Fruit fly (Drosophila melanogaster) whole organism, adult: ENCODE data around the gene CG31681.

Source experiments
- CG11617 ChIP-seq: fragments of 200-800 bp; sonication (Bioruptor generic); optimal IDR thresholded peaks from 2 replicates; lab custom pipeline; 2017; ENCODE audit warnings: mild to moderate bottlenecking, missing biosample characterization, missing genetic modification reagents, missing genetic modification characterization
- CG12768 ChIP-seq: fragments of 200-800 bp; sonication (Bioruptor generic); optimal IDR thresholded peaks from 2 replicates; lab custom pipeline; 2017; ENCODE audit warnings: missing biosample characterization, missing genetic modification characterization, mild to moderate bottlenecking, moderate library complexity, missing genetic modification reagents
- CG14711 ChIP-seq: fragments of 200-800 bp; sonication (Bioruptor generic); optimal IDR thresholded peaks from 2 replicates; lab custom pipeline; 2018; ENCODE audit warnings: missing biosample characterization, mild to moderate bottlenecking, missing genetic modification characterization, moderate library complexity
- CG1620 ChIP-seq: fragments of 200-800 bp; sonication (Bioruptor generic); optimal IDR thresholded peaks from 2 replicates; lab custom pipeline; 2016; ENCODE audit warnings: missing biosample characterization, missing genetic modification characterization
- CG33017 ChIP-seq: fragments of 200-800 bp; sonication (Bioruptor generic); optimal IDR thresholded peaks from 2 replicates; lab custom pipeline; 2018; ENCODE audit warnings: missing biosample characterization, mild to moderate bottlenecking, missing genetic modification characterization, moderate library complexity
- CG5204 ChIP-seq: fragments of 200-800 bp; sonication (Bioruptor generic); optimal IDR thresholded peaks from 2 replicates; lab custom pipeline; 2016; ENCODE audit warnings: missing biosample characterization, missing genetic modification characterization
- CG7045 ChIP-seq: fragments of 200-800 bp; sonication (Bioruptor generic); optimal IDR thresholded peaks from 2 replicates; lab custom pipeline; 2017; ENCODE audit warnings: missing biosample characterization, mild to moderate bottlenecking, missing genetic modification characterization
- CG7101 ChIP-seq: fragments of 200-800 bp; sonication (Bioruptor generic); optimal IDR thresholded peaks from 2 replicates; lab custom pipeline; 2018; ENCODE audit warnings: missing biosample characterization, mild to moderate bottlenecking, missing genetic modification characterization, moderate library complexity
- Clk ChIP-seq: fragments of 200-800 bp; sonication (Bioruptor generic); optimal IDR thresholded peaks from 2 replicates; lab custom pipeline; 2017; ENCODE audit warnings: missing biosample characterization, missing genetic modification characterization
- Crg-1 ChIP-seq: fragments of 200-800 bp; sonication (Bioruptor generic); optimal IDR thresholded peaks from 2 replicates; lab custom pipeline; 2016; ENCODE audit warnings: missing biosample characterization, missing genetic modification characterization
- Hr96 ChIP-seq: fragments of 200-800 bp; sonication (Bioruptor generic); optimal IDR thresholded peaks from 2 replicates; lab custom pipeline; 2016; ENCODE audit warnings: missing biosample characterization, missing genetic modification characterization
- Mnt ChIP-seq: fragments of 200-800 bp; sonication (Bioruptor generic); optimal IDR thresholded peaks from 2 replicates; lab custom pipeline; 2016; ENCODE audit warnings: missing biosample characterization, mild to moderate bottlenecking, missing genetic modification characterization
- bab1 ChIP-seq: fragments of 200-800 bp; sonication (Bioruptor generic); optimal IDR thresholded peaks from 3 replicates; lab custom pipeline; 2019; ENCODE audit warnings: missing biosample characterization, mild to moderate bottlenecking, missing genetic modification characterization, moderate library complexity
- cic ChIP-seq: fragments of 200-800 bp; sonication (Bioruptor generic); optimal IDR thresholded peaks from 2 replicates; lab custom pipeline; 2017; ENCODE audit warnings: missing biosample characterization, mild to moderate bottlenecking, missing genetic modification characterization, moderate library complexity
- cnc ChIP-seq, 2 experiments: fragments of >200 bp; optimal IDR thresholded peaks; 2 replicates each; lab custom pipeline; 2017
- kay ChIP-seq: fragments of 200-800 bp; sonication (Bioruptor generic); peaks from one replicate; lab custom pipeline; 2016; ENCODE audit warnings: missing biosample characterization, missing genetic modification characterization, borderline replicate concordance
- ovo ChIP-seq: fragments of 200-800 bp; sonication (Bioruptor generic); optimal IDR thresholded peaks from 2 replicates; lab custom pipeline; 2016; ENCODE audit warnings: missing biosample characterization, missing genetic modification characterization
- pad ChIP-seq: fragments of 200-800 bp; sonication (Bioruptor generic); optimal IDR thresholded peaks from 3 replicates; lab custom pipeline; 2017; ENCODE audit warnings: missing biosample characterization, missing genetic modification characterization, mild to moderate bottlenecking, moderate library complexity, missing genetic modification reagents
- tj ChIP-seq: fragments of 200-800 bp; sonication (Bioruptor generic); optimal IDR thresholded peaks from 3 replicates; lab custom pipeline; 2017; ENCODE audit warnings: missing biosample characterization, mild to moderate bottlenecking, missing genetic modification characterization, moderate library complexity
- toe ChIP-seq: fragments of 200-800 bp; sonication (Bioruptor generic); optimal IDR thresholded peaks from 2 replicates; lab custom pipeline; 2016; ENCODE audit warnings: missing biosample characterization, missing genetic modification characterization

Gene CG31681

DNA sequence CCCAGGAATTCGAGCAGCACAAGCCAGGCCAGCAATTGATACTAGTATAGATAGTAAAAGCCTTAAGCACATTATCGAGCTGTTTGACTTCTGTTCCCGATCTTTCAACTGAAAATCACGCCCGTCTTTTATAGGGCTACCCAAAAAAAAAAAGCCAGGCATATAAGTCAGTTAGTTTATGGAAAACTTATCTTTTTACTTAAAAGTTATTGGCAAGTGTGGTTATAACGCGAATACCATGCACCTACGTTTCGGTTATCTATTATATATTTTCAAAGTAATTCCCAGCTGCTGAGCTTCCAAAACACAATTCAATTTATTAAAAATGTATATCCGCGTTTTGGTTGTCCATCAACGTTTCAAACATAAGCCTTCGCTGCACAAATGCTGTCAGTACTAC, at the start of gene CG31681:
TSS of gene CG31681 (minus strand) at position 101 of the 400 bp plus-strand sequence.
- no peak for TF ChIP-seq CG33017 (tag; lab: Kevin White, UChicago)
- no peak for TF ChIP-seq CG12768 (GFP tag; lab: Kevin White, UChicago)
- no peak for TF ChIP-seq kay
- TF ChIP-seq CG7101 (tag; lab: Kevin White, UChicago) = no peak
- no peak for TF ChIP-seq toe
- TF ChIP-seq bab1 (GFP tag; lab: Kevin White, UChicago) = no peak
- TF ChIP-seq ovo (GFP tag; lab: Kevin White, UChicago) = no peak

DNA sequence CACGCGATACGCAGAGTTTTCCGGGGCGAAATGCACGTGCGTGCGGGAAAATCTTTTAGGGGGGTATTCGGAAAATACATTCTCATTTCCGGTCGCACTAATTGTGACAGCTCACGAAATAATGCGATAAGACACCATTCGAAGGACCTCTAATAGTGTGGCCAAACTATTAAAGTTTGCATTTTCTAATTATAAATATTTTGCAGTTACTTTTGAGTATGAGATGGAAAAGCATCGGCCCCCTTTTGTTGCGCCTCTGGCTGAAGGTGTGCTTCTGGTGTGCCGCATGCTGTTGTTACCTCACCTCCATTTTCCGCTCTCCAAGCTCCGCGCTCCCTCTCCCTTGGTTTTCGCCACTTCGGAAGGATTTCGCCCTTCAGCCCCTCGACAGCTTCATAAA, 27.5 kb upstream of the CG31681 start:
- TF ChIP-seq kay (no peak), tj (GFP tag; lab: Kevin White, UChicago) (no peak), CG7101 (tag; lab: Kevin White, UChicago) (no peak), cnc (optimal IDR thresholded peaks at IDR 0.05; lab: Kevin White, UChicago) (no peak), Crg-1 (no peak), CG5204 (GFP tag; lab: Kevin White, UChicago) (no peak), ovo (GFP tag; lab: Kevin White, UChicago) (no peak), bab1 (GFP tag; lab: Kevin White, UChicago) (no peak), CG1620 (no peak), CG12768 (GFP tag; lab: Kevin White, UChicago) (no peak), CG7045 (no peak), Hr96 (GFP tag; lab: Kevin White, UChicago) (no peak), Clk (GFP tag; lab: Kevin White, UChicago) (no peak), toe (no peak), Mnt (no peak), CG14711 (no peak), pad (no peak), CG33017 (tag; lab: Kevin White, UChicago) (no peak), CG11617 (GFP tag; lab: Kevin White, UChicago) (no peak), cic (GFP tag; lab: Kevin White, UChicago) (no peak)

DNA sequence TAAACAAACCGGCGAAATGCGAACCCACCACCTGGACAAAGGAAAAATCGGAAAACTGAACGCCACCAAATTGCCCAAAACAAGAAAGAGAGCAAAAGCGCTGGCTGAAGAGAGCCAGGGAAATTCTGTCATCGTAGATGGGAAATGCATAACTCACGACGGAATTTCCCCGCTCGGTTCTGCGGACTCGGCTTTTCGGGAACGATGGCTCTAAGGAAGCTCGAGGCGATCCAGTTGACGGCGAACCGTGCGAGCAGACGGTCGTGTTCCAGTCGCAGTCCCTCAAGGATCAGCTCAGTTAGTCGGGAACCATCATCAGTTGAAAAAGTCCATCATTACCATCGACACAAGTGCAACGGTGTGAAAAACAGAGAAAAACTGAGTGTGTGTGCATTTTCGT, 24.8 kb upstream of the CG31681 start, which contains the start of gene eys:
TSS of gene eys (plus strand) at position 232 of the 400 bp plus-strand sequence.
- TF ChIP-seq bab1 (GFP tag; lab: Kevin White, UChicago) (no peak), tj (GFP tag; lab: Kevin White, UChicago) (no peak), ovo (GFP tag; lab: Kevin White, UChicago) (no peak), CG1620 (no peak), kay (no peak), Crg-1 (no peak), pad (no peak), CG7045 (no peak), cnc (optimal IDR thresholded peaks at IDR 0.05; lab: Kevin White, UChicago) (no peak), CG7101 (tag; lab: Kevin White, UChicago) (no peak), toe (no peak), CG5204 (GFP tag; lab: Kevin White, UChicago) (no peak), Clk (GFP tag; lab: Kevin White, UChicago) (no peak), cic (GFP tag; lab: Kevin White, UChicago) (no peak), CG33017 (tag; lab: Kevin White, UChicago) (no peak), Mnt (no peak), CG14711 (no peak), CG12768 (GFP tag; lab: Kevin White, UChicago) (no peak)

DNA sequence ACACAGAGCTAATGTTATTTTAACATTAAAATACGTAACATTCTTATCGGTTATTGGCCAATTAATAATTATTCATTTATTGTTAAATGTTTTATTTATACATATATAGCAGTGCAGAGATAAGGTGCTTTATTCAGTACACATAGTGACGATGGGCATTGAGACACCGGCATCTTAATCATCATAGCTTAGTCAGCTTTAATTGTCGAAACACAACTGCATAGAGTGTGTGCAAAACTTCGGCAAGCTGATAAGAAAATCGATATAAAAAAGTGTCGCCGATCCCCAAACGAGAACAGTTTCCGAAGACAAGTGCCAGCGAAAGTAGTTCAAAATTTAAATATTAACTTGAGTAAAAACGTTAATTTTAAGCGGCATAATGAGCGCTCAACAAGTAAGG, 21.0 kb upstream of the CG31681 start, which contains the start of gene CG16995:
TSS of gene CG16995 (plus strand) at position 301 of the 400 bp plus-strand sequence.
- TF ChIP-seq cnc (optimal IDR thresholded peaks at IDR 0.05; lab: Kevin White, UChicago) = no peak
- no peak for TF ChIP-seq tj (GFP tag; lab: Kevin White, UChicago)

DNA sequence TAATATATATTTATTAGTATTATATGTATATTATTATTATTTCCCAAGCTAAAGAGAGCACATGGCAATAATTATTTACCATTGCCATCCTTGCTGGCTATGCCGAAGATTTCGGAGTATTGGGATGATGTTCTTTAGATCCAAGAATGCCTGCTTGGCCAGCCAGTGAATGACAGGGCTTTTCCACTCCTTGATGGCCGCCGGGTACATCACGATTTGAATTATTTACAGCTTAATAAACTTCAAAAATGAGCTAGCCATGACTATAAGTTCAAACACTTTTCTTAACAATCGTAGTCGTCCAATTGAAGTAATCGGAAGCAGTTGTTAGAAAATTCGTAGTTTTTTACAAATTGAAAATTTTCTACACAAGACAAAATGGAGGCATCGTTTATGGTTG, 13.1 kb upstream of the CG31681 start, which contains the start of gene CG31949:
TSS of gene CG31949 (plus strand) at position 301 of the 400 bp plus-strand sequence.
- TF ChIP-seq cnc (optimal IDR thresholded peaks at IDR 0.05; lab: Kevin White, UChicago) = no peak
- no peak for TF ChIP-seq toe
- no peak for TF ChIP-seq CG7045
- no peak for TF ChIP-seq bab1 (GFP tag; lab: Kevin White, UChicago)
- TF ChIP-seq CG12768 (GFP tag; lab: Kevin White, UChicago) = no peak
- no peak for TF ChIP-seq CG7101 (tag; lab: Kevin White, UChicago)
- no peak for TF ChIP-seq CG14711
- no peak for TF ChIP-seq CG1620
- TF ChIP-seq CG5204 (GFP tag; lab: Kevin White, UChicago) = no peak
- no peak for TF ChIP-seq ovo (GFP tag; lab: Kevin White, UChicago)
- TF ChIP-seq Mnt = no peak
- no peak for TF ChIP-seq Hr96 (GFP tag; lab: Kevin White, UChicago)
- no peak for TF ChIP-seq tj (GFP tag; lab: Kevin White, UChicago)
- TF ChIP-seq CG33017 (tag; lab: Kevin White, UChicago) = no peak
- TF ChIP-seq Clk (GFP tag; lab: Kevin White, UChicago) = no peak
- TF ChIP-seq cic (GFP tag; lab: Kevin White, UChicago) = no peak
- no peak for TF ChIP-seq CG11617 (GFP tag; lab: Kevin White, UChicago)

DNA sequence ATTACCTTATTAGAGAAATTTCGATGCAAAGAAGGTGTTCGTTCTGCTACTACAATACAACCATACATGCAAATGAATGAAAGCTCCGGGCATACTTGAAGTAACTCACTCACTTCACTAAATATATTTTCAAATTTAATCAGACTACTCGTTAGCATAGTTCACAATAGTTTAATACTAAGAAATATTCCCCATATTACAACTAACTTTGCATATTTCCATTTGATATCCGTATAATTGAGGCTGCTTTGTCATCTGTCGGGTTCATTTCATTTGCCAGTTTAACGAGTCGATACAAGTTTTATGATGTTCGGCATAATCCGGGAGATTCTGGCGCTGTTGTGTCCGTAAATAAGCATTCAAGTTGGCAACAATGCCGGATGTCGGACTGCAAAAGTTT, 4.0 kb upstream of the CG31681 start, which contains the start of gene robl22E:
TSS of gene robl22E (minus strand) at position 101 of the 400 bp plus-strand sequence.
- TF ChIP-seq kay (no peak), CG14711 (no peak), cic (GFP tag; lab: Kevin White, UChicago) (no peak), Hr96 (GFP tag; lab: Kevin White, UChicago) (no peak), CG12768 (GFP tag; lab: Kevin White, UChicago) (no peak), CG1620 (no peak), Mnt (no peak)

DNA sequence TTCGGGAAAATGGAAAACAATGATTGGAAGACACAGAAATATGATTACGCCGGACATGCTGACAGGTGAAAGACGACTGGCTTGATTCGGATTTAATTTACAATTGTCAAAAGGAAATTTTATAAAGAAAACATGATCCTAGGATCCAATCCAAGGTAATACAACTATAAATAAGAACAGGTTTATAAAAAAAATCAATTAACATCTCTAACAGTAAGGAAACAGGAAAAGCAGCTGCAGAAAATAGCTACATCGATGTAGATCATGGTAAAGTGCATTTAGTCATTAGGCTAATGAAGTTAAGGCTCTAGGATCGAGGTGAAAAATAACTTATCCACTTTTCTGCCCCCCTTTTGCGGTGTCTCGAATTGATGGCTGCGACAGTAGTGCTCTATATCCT, 2.6 kb upstream of the CG31681 start, which contains the start of gene CG17237:
TSS of gene CG17237 (minus strand) at position 101 of the 400 bp plus-strand sequence.
- TF ChIP-seq CG11617 (GFP tag; lab: Kevin White, UChicago) = no peak
- no peak for TF ChIP-seq pad
- no peak for TF ChIP-seq CG1620
- TF ChIP-seq cic (GFP tag; lab: Kevin White, UChicago) = no peak
